Fruit fly (Drosophila melanogaster) whole organism, embryonic: ENCODE results near the gene CG4218.

Experiments
- CG11695 ChIP-seq: fragments of 200-800 bp; sonication (Bioruptor generic); IDR thresholded peaks from 3 replicates; pipeline ENCODE4 v1.3.6; 2022; ENCODE audit warnings: missing biosample characterization, missing genetic modification characterization
- CG12769 ChIP-seq: fragments of 200-800 bp; sonication (Bioruptor generic); optimal IDR thresholded peaks from 2 replicates; lab custom pipeline; 2019; ENCODE audit warnings: missing biosample characterization, mild to moderate bottlenecking, missing genetic modification characterization, moderate library complexity
- CG17829 ChIP-seq: fragments of 200-800 bp; optimal IDR thresholded peaks from 2 replicates; lab custom pipeline; 2019; ENCODE audit warnings: missing biosample characterization, mild to moderate bottlenecking, missing genetic modification characterization, moderate library complexity
- CG2129 ChIP-seq: fragments of 200-800 bp; sonication (Bioruptor generic); IDR thresholded peaks from 2 replicates; pipeline ENCODE4 v1.3.6; 2022; ENCODE audit warnings: missing biosample characterization, missing genetic modification characterization; ENCODE audit not compliant: partially characterized antibody
- CG30020 ChIP-seq: fragments of 200-800 bp; optimal IDR thresholded peaks from 2 replicates; lab custom pipeline; 2019; ENCODE audit warnings: missing biosample characterization, mild to moderate bottlenecking, missing genetic modification characterization, moderate library complexity
- CG31365 ChIP-seq: fragments of 200-800 bp; sonication (Bioruptor generic); optimal IDR thresholded peaks from 2 replicates; lab custom pipeline; 2018; ENCODE audit warnings: missing biosample characterization, mild to moderate bottlenecking, missing genetic modification characterization
- CG31441 ChIP-seq: fragments of 200-800 bp; sonication (Bioruptor generic); IDR thresholded peaks from 2 replicates; pipeline ENCODE4 v1.3.6; 2022; ENCODE audit warnings: missing biosample characterization, missing genetic modification characterization
- CG3163 ChIP-seq: fragments of 200-800 bp; sonication (Bioruptor generic); optimal IDR thresholded peaks from 3 replicates; lab custom pipeline; 2016; ENCODE audit warnings: missing biosample characterization, missing genetic modification characterization
- CG34422 ChIP-seq: fragments of 200-800 bp; sonication (Bioruptor generic); IDR thresholded peaks from 3 replicates; pipeline ENCODE4 v1.3.6; 2022; ENCODE audit warnings: missing biosample characterization, missing genetic modification characterization
- CG5180 ChIP-seq: fragments of 200-800 bp; sonication (Bioruptor generic); optimal IDR thresholded peaks from 3 replicates; lab custom pipeline; 2017; ENCODE audit warnings: missing biosample characterization, missing genetic modification characterization, mild to moderate bottlenecking, moderate library complexity, missing genetic modification reagents
- CG6654 ChIP-seq: fragments of 200-800 bp; sonication (Bioruptor generic); optimal IDR thresholded peaks from 2 replicates; lab custom pipeline; 2017; ENCODE audit warnings: missing biosample characterization, mild to moderate bottlenecking, missing genetic modification characterization
- CG6854 ChIP-seq: fragments of 200-800 bp; sonication (Bioruptor generic); optimal IDR thresholded peaks from 3 replicates; lab custom pipeline; 2017; ENCODE audit warnings: missing biosample characterization, mild to moderate bottlenecking, missing genetic modification characterization
- CG7786 ChIP-seq: fragments of 200-800 bp; sonication (Bioruptor generic); optimal IDR thresholded peaks from 2 replicates; lab custom pipeline; 2016; ENCODE audit warnings: missing biosample characterization, missing genetic modification characterization
- CG8089 ChIP-seq: fragments of 200-800 bp; sonication (Bioruptor generic); optimal IDR thresholded peaks from 3 replicates; lab custom pipeline; 2016; ENCODE audit warnings: missing biosample characterization, missing genetic modification characterization
- CG8281 ChIP-seq: fragments of 200-800 bp; sonication (Bioruptor generic); optimal IDR thresholded peaks from 2 replicates; lab custom pipeline; 2018; ENCODE audit warnings: missing biosample characterization, mild to moderate bottlenecking, missing genetic modification characterization, moderate library complexity
- CG9437 ChIP-seq: fragments of 200-800 bp; sonication (Bioruptor generic); optimal IDR thresholded peaks from 2 replicates; lab custom pipeline; 2018; ENCODE audit warnings: missing biosample characterization, mild to moderate bottlenecking, missing genetic modification characterization
- CoRest ChIP-seq: fragments of 200-800 bp; sonication (Bioruptor generic); optimal IDR thresholded peaks from 3 replicates; lab custom pipeline; 2018; ENCODE audit warnings: missing biosample characterization, mild to moderate bottlenecking, missing genetic modification characterization, moderate library complexity
- Dfd ChIP-seq, 2 experiments: fragments of >200 bp; optimal IDR thresholded peaks; 2 replicates each; lab custom pipeline; 2017; ENCODE audit warnings: missing biosample characterization in 2 of 2, missing genetic modification characterization in 2 of 2
- Gsc ChIP-seq: fragments of 200-800 bp; sonication (Bioruptor generic); IDR thresholded peaks from 2 replicates; pipeline ENCODE4 v1.3.6; 2022; ENCODE audit warnings: missing biosample characterization, missing genetic modification characterization
- Meics ChIP-seq: fragments of 200-800 bp; sonication (Bioruptor generic); optimal IDR thresholded peaks from 2 replicates; lab custom pipeline; 2017; ENCODE audit warnings: missing biosample characterization, mild to moderate bottlenecking, missing genetic modification characterization
- NC2α ChIP-seq: fragments of 200-800 bp; sonication (Bioruptor generic); optimal IDR thresholded peaks from 2 replicates; lab custom pipeline; 2016; ENCODE audit warnings: missing biosample characterization, missing genetic modification characterization
- Optix ChIP-seq: fragments of 200-800 bp; sonication (Bioruptor generic); IDR thresholded peaks from 3 replicates; pipeline ENCODE4 v1.3.6; 2022; ENCODE audit warnings: missing biosample characterization, missing genetic modification characterization
- Trl ChIP-seq, 3 experiments: fragments of >200 bp in 2 of 3; fragments of 200-800 bp in 1 of 3; sonication (Bioruptor generic) in 1 of 3; optimal IDR thresholded peaks; 2 replicates in 1 of 3; 3 replicates in 2 of 3; lab custom pipeline; 2016 to 2017; ENCODE audit warnings: missing biosample characterization in 1 of 3, missing genetic modification characterization in 1 of 3
- Xrp1 ChIP-seq: fragments of 200-800 bp; sonication (Bioruptor generic); IDR thresholded peaks from 2 replicates; pipeline ENCODE4 v1.3.6; 2022; ENCODE audit warnings: missing biosample characterization, missing genetic modification characterization
- cad ChIP-seq: fragments of >200 bp; optimal IDR thresholded peaks from 2 replicates; lab custom pipeline; 2017; ENCODE audit warnings: missing biosample characterization, missing genetic modification characterization
- ci ChIP-seq: fragments of 200-800 bp; sonication (Bioruptor generic); IDR thresholded peaks from 3 replicates; pipeline ENCODE4 v1.3.6; 2022; ENCODE audit warnings: missing biosample characterization, missing genetic modification characterization
- da ChIP-seq: fragments of 200-800 bp; sonication (Bioruptor generic); optimal IDR thresholded peaks from 2 replicates; lab custom pipeline; 2016; ENCODE audit warnings: missing biosample characterization, missing genetic modification characterization
- emc ChIP-seq: fragments of 200-800 bp; sonication (Bioruptor generic); optimal IDR thresholded peaks from 2 replicates; lab custom pipeline; 2016; ENCODE audit warnings: missing biosample characterization, missing genetic modification characterization
- fd64A ChIP-seq: fragments of 200-800 bp; sonication (Bioruptor generic); optimal IDR thresholded peaks from 3 replicates; lab custom pipeline; 2018; ENCODE audit warnings: missing biosample characterization, mild to moderate bottlenecking, missing genetic modification characterization
- grau ChIP-seq: fragments of 200-800 bp; optimal IDR thresholded peaks from 3 replicates; lab custom pipeline; 2019; ENCODE audit warnings: missing biosample characterization, mild to moderate bottlenecking, missing genetic modification characterization, moderate library complexity
- grn ChIP-seq: fragments of 200-800 bp; sonication (Bioruptor generic); optimal IDR thresholded peaks from 3 replicates; lab custom pipeline; 2017; ENCODE audit warnings: missing biosample characterization, missing genetic modification characterization
- gsb ChIP-seq: fragments of 200-800 bp; sonication (Bioruptor generic); IDR thresholded peaks from 2 replicates; pipeline ENCODE4 v1.3.6; 2022; ENCODE audit warnings: missing biosample characterization, missing genetic modification characterization
- ken ChIP-seq: fragments of 200-800 bp; sonication (Bioruptor generic); IDR thresholded peaks from 3 replicates; pipeline ENCODE4 v1.3.6; 2022; ENCODE audit warnings: missing biosample characterization, missing genetic modification characterization
- mld ChIP-seq: fragments of 200-800 bp; sonication (Bioruptor generic); IDR thresholded peaks from 3 replicates; pipeline ENCODE4 v1.3.6; 2022; ENCODE audit warnings: missing biosample characterization, missing genetic modification characterization; ENCODE audit not compliant: partially characterized antibody
- nerfin-1 ChIP-seq: fragments of 200-800 bp; sonication (Bioruptor generic); optimal IDR thresholded peaks from 3 replicates; lab custom pipeline; 2019; ENCODE audit warnings: missing biosample characterization, mild to moderate bottlenecking, missing genetic modification characterization, moderate library complexity
- oc ChIP-seq: fragments of 200-800 bp; sonication (Bioruptor generic); optimal IDR thresholded peaks from 2 replicates; lab custom pipeline; 2018; ENCODE audit warnings: missing biosample characterization, mild to moderate bottlenecking, missing genetic modification characterization, moderate library complexity
- pb ChIP-seq: fragments of 200-800 bp; sonication (Bioruptor generic); optimal IDR thresholded peaks from 3 replicates; lab custom pipeline; 2016; ENCODE audit warnings: missing biosample characterization, missing genetic modification characterization
- peb ChIP-seq: fragments of 200-800 bp; sonication (Bioruptor generic); IDR thresholded peaks from 2 replicates; pipeline ENCODE4 v1.3.6; 2022; ENCODE audit warnings: missing biosample characterization, missing genetic modification characterization
- phol ChIP-seq: fragments of 200-800 bp; sonication (Bioruptor generic); optimal IDR thresholded peaks from 3 replicates; lab custom pipeline; 2018; ENCODE audit warnings: missing biosample characterization, mild to moderate bottlenecking, missing genetic modification characterization, moderate library complexity
- repo ChIP-seq: fragments of 200-800 bp; sonication (Bioruptor generic); optimal IDR thresholded peaks from 2 replicates; lab custom pipeline; 2016; ENCODE audit warnings: missing biosample characterization, missing genetic modification characterization
- row ChIP-seq: fragments of 200-800 bp; sonication (Bioruptor generic); IDR thresholded peaks from 3 replicates; pipeline ENCODE4 v1.3.6; 2022; ENCODE audit warnings: missing biosample characterization, missing genetic modification characterization
- seq ChIP-seq: fragments of 200-800 bp; sonication (Bioruptor generic); IDR thresholded peaks from 2 replicates; pipeline ENCODE4 v1.3.6; 2022; ENCODE audit warnings: missing biosample characterization, missing genetic modification characterization
- sima ChIP-seq: fragments of 200-800 bp; sonication (Bioruptor generic); optimal IDR thresholded peaks from 2 replicates; lab custom pipeline; 2016; ENCODE audit warnings: missing biosample characterization, missing genetic modification characterization
- slbo ChIP-seq: fragments of 200-800 bp; sonication (Bioruptor generic); IDR thresholded peaks from 2 replicates; pipeline ENCODE4 v1.3.6; 2022; ENCODE audit warnings: missing biosample characterization, missing genetic modification characterization
- slou ChIP-seq: fragments of 200-800 bp; sonication (Bioruptor generic); optimal IDR thresholded peaks from 3 replicates; lab custom pipeline; 2016; ENCODE audit warnings: missing biosample characterization, missing genetic modification characterization
- ssp ChIP-seq: fragments of 200-800 bp; sonication (Bioruptor generic); IDR thresholded peaks from 2 replicates; pipeline ENCODE4 v1.3.6; 2022; ENCODE audit warnings: missing biosample characterization, missing genetic modification characterization
- sug ChIP-seq: fragments of 200-800 bp; optimal IDR thresholded peaks from 2 replicates; lab custom pipeline; 2019; ENCODE audit warnings: missing biosample characterization, mild to moderate bottlenecking, missing genetic modification characterization, moderate library complexity
- unc-4 ChIP-seq: fragments of 200-800 bp; sonication (Bioruptor generic); IDR thresholded peaks from 2 replicates; pipeline ENCODE4 v1.3.6; 2022; ENCODE audit warnings: missing biosample characterization, missing genetic modification characterization; ENCODE audit not compliant: partially characterized antibody
- vnd ChIP-seq: fragments of 200-800 bp; sonication (Bioruptor generic); IDR thresholded peaks from 3 replicates; pipeline ENCODE4 v1.3.6; 2022; ENCODE audit warnings: missing biosample characterization, missing genetic modification characterization; ENCODE audit not compliant: partially characterized antibody
- zfh1 ChIP-seq: fragments of 200-800 bp; sonication (Bioruptor generic); IDR thresholded peaks from 3 replicates; pipeline ENCODE4 v1.3.6; 2022; ENCODE audit warnings: missing biosample characterization, missing genetic modification characterization

The CG4218 gene

dm6 chr2L:14546629-14547366 lies 2.1 kb downstream of the CG4218 start (continued):
- TF ChIP-seq CG6654 (GFP tag; lab: Kevin White, UChicago) (peak; percentile 68), Optix (GFP tag; lab: Robert Waterston, UW) (peak; percentile 46; the same call in 1 of the 3 replicates), sima (GFP tag; lab: Kevin White, UChicago) (no peak), CG6854 (peak; percentile 71), CG11695 (GFP tag; lab: Robert Waterston, UW) (peak; percentile 84), CG2129 (GFP tag; lab: Robert Waterston, UW) (no peak), CG31365 (tag; lab: Kevin White, UChicago) (peak; percentile 45), slou (GFP tag; lab: Kevin White, UChicago) (peak; percentile 11), row (GFP tag; lab: Robert Waterston, UW) (peak; percentile 92), CG8089 (peak; percentile 76), vnd (no peak), repo (peak; percentile 50), CG17829 (tag; lab: Kevin White, UChicago) (peak; percentile 95), ken (peak; percentile 72; the same call in 2 of the 3 replicates), Dfd (GFP tag; optimal IDR thresholded peaks at IDR 0.05; lab: Kevin White, UChicago) (no peak), Gsc (peak; percentile 67), CG12769 (tag; lab: Kevin White, UChicago) (peak; percentile 63), pb (peak; percentile 60), peb (peak; percentile 84), CG8281 (tag; lab: Kevin White, UChicago) (peak; percentile 82), cad (GFP tag; lab: Kevin White, UChicago) (no peak), sug (peak; percentile 62), slbo (GFP tag; lab: Robert Waterston, UW) (peak; percentile 47), unc-4 (GFP tag; lab: Robert Waterston, UW) (no peak), emc (GFP tag; lab: Kevin White, UChicago) (no peak), da (GFP tag; lab: Kevin White, UChicago) (no peak), grn (GFP tag; lab: Kevin White, UChicago) (peak; percentile 28), Trl (optimal IDR thresholded peaks at IDR 0.05; lab: Kevin White, UChicago) (no peak), Trl (GFP tag; optimal IDR thresholded peaks at IDR 0.05; lab: Kevin White, UChicago) (peak; percentile 79), CG34422 (GFP tag; lab: Robert Waterston, UW) (peak; percentile 50), CG31441 (GFP tag; lab: Robert Waterston, UW) (peak; percentile 94), phol (peak; percentile 96), oc (tag; lab: Kevin White, UChicago) (peak; percentile 89), nerfin-1 (tag; lab: Kevin White, UChicago) (peak; percentile 89), grau (peak; percentile 90), CG9437 (GFP tag; lab: Kevin White, UChicago) (peak; percentile 86), CG3163 (GFP tag; lab: Kevin White, UChicago) (no peak), CoRest (tag; lab: Kevin White, UChicago) (peak; percentile 93), CG30020 (tag; lab: Kevin White, UChicago) (peak; percentile 68), Xrp1 (GFP tag; lab: Robert Waterston, UW) (peak; percentile 92), CG5180 (peak; percentile 77), fd64A (GFP tag; lab: Kevin White, UChicago) (peak; percentile 44), mld (GFP tag; lab: Robert Waterston, UW) (no peak), zfh1 (GFP tag; lab: Robert Waterston, UW) (peak; percentile 88), ci (peak; percentile 82), ssp (peak; percentile 68), seq (GFP tag; lab: Robert Waterston, UW) (peak; percentile 73), gsb (no peak), Meics (peak; percentile 66), CG7786 (GFP tag; lab: Kevin White, UChicago) (peak; percentile 52), NC2α (peak; percentile 75)
